Worm (Caenorhabditis elegans): ENCODE results near the gene abhd-14.

- TF ChIP-seq med-1 (GFP tag; optimal IDR thresholded peaks at IDR 0.05; ENCODE audit: insufficient read depth) (no peak), T22C8.4 (GFP tag; IDR thresholded peaks at IDR 0.05) (no peak), ztf-29 (GFP tag; IDR thresholded peaks at IDR 0.05) (no peak), ztf-23 (GFP tag; IDR thresholded peaks at IDR 0.05) (no peak)
Observed at ce11 chrIV:1075484-1075883, 45.6 kb upstream of the abhd-14 start.
